Fruit fly (Drosophila melanogaster): ENCODE results near the gene glo.

The glo gene

dm6 chr3R:11778879-11779278 lies 40.3 kb downstream of the glo start:
- TF ChIP-seq Vsx2 (GFP tag; optimal IDR thresholded peaks at IDR 0.05; ENCODE audit: partially characterized antibody) = peak; percentile 68
- TF ChIP-seq rgr (GFP tag; optimal IDR thresholded peaks at IDR 0.05) = no peak
- TF ChIP-seq Hnf4 (GFP tag; optimal IDR thresholded peaks at IDR 0.05) = no peak
- TF ChIP-seq dsf (GFP tag; optimal IDR thresholded peaks at IDR 0.05; ENCODE audit: borderline replicate concordance) = no peak
- TF ChIP-seq Rel (GFP tag; optimal IDR thresholded peaks at IDR 0.05) = no peak
- no peak for TF ChIP-seq Rel (tag; optimal IDR thresholded peaks at IDR 0.05)
- TF ChIP-seq Mio (GFP tag; optimal IDR thresholded peaks at IDR 0.05) = no peak
- peak; percentile 63 for TF ChIP-seq Hr83 (GFP tag; optimal IDR thresholded peaks at IDR 0.05; ENCODE audit: poor library complexity, severe bottlenecking)
- peak; percentile 63 for TF ChIP-seq Dif (GFP tag; optimal IDR thresholded peaks at IDR 0.05; ENCODE audit: partially characterized antibody)
- no peak for TF ChIP-seq psq (GFP tag; optimal IDR thresholded peaks at IDR 0.05)
- TF ChIP-seq usp (GFP tag; optimal IDR thresholded peaks at IDR 0.05) = no peak
- no peak for TF ChIP-seq pan (optimal IDR thresholded peaks at IDR 0.05)
- no peak for TF ChIP-seq ey (GFP tag; optimal IDR thresholded peaks at IDR 0.05)
- no peak for TF ChIP-seq Hr78 (GFP tag; optimal IDR thresholded peaks at IDR 0.05)

- peak; percentile 61 for TF ChIP-seq OdsH (GFP tag; optimal IDR thresholded peaks at IDR 0.05)
- TF ChIP-seq psq (GFP tag; optimal IDR thresholded peaks at IDR 0.05) = peak; percentile 67
- TF ChIP-seq Hr78 (GFP tag; optimal IDR thresholded peaks at IDR 0.05) = no peak
- peak; percentile 64 for TF ChIP-seq dmrt93B (GFP tag; optimal IDR thresholded peaks at IDR 0.05)
- TF ChIP-seq Dfd (GFP tag; optimal IDR thresholded peaks at IDR 0.05) = no peak
- TF ChIP-seq dl (GFP tag; optimal IDR thresholded peaks at IDR 0.05; ENCODE audit: insufficient read depth in 1 of 2, partially characterized antibody in 2 of 2) = no peak
- TF ChIP-seq sage (GFP tag; optimal IDR thresholded peaks at IDR 0.05) = no peak
- peak; percentile 70 for TF ChIP-seq Sp1 (GFP tag; optimal IDR thresholded peaks at IDR 0.05)
- peak; percentile 16 for TF ChIP-seq br (GFP tag; optimal IDR thresholded peaks at IDR 0.05)
- TF ChIP-seq brk (GFP tag; optimal IDR thresholded peaks at IDR 0.05) = peak; percentile 15
- no peak for TF ChIP-seq dsf (GFP tag; optimal IDR thresholded peaks at IDR 0.05; ENCODE audit: borderline replicate concordance)
- no peak for TF ChIP-seq CG32264 (GFP tag; optimal IDR thresholded peaks at IDR 0.05)
- TF ChIP-seq Abd-B (GFP tag; optimal IDR thresholded peaks at IDR 0.05) = no peak
- no peak for TF ChIP-seq h (GFP tag; optimal IDR thresholded peaks at IDR 0.05)
- peak; percentile 78 for TF ChIP-seq sv (GFP tag; optimal IDR thresholded peaks at IDR 0.05)
- no peak for TF ChIP-seq Hnf4 (GFP tag; optimal IDR thresholded peaks at IDR 0.05)
- no peak for TF ChIP-seq jim (GFP tag; optimal IDR thresholded peaks at IDR 0.05)
- no peak for TF ChIP-seq N (GFP tag; optimal IDR thresholded peaks at IDR 0.05)
- no peak for TF ChIP-seq CG9705 (GFP tag; optimal IDR thresholded peaks at IDR 0.05)
- TF ChIP-seq tai (GFP tag; optimal IDR thresholded peaks at IDR 0.05) = no peak
- no peak for TF ChIP-seq Mio (GFP tag; optimal IDR thresholded peaks at IDR 0.05)
- TF ChIP-seq pan (optimal IDR thresholded peaks at IDR 0.05) = peak; percentile 83
- peak; percentile 98 for TF ChIP-seq fru (GFP tag; optimal IDR thresholded peaks at IDR 0.05)
- no peak for TF ChIP-seq Rel (GFP tag; optimal IDR thresholded peaks at IDR 0.05)
- TF ChIP-seq Rel (tag; optimal IDR thresholded peaks at IDR 0.05) = no peak
- TF ChIP-seq usp (GFP tag; optimal IDR thresholded peaks at IDR 0.05) = no peak
- TF ChIP-seq Dif (GFP tag; optimal IDR thresholded peaks at IDR 0.05; ENCODE audit: partially characterized antibody) = no peak
- TF ChIP-seq foxo (GFP tag; optimal IDR thresholded peaks at IDR 0.05) = peak; percentile 3 to 52
- no peak for TF ChIP-seq GATAd (GFP tag; optimal IDR thresholded peaks at IDR 0.05)
- peak; percentile 57 for TF ChIP-seq rgr (GFP tag; optimal IDR thresholded peaks at IDR 0.05)
- TF ChIP-seq ey (GFP tag; optimal IDR thresholded peaks at IDR 0.05) = peak; percentile 44
- TF ChIP-seq HLH106 (tag; optimal IDR thresholded peaks at IDR 0.05) = peak; percentile 55
- TF ChIP-seq CrebA (GFP tag; optimal IDR thresholded peaks at IDR 0.05; ENCODE audit: borderline replicate concordance) = no peak
- no peak for TF ChIP-seq Vsx2 (GFP tag; optimal IDR thresholded peaks at IDR 0.05; ENCODE audit: partially characterized antibody)
- TF ChIP-seq woc (GFP tag; optimal IDR thresholded peaks at IDR 0.05) = peak; percentile 79
- TF ChIP-seq Hr83 (GFP tag; optimal IDR thresholded peaks at IDR 0.05; ENCODE audit: poor library complexity, severe bottlenecking) = no peak
- no peak for TF ChIP-seq Myc (optimal IDR thresholded peaks at IDR 0.05)
- TF ChIP-seq Jra (GFP tag; optimal IDR thresholded peaks at IDR 0.05) = no peak
- TF ChIP-seq lola (GFP tag; optimal IDR thresholded peaks at IDR 0.05) = no peak
Measured at dm6 chr3R:11778012-11778865, 41.0 kb downstream of the glo start.

All from whole organism, wandering third instar larva.